Fruit fly (Drosophila melanogaster) whole organism, embryonic: ENCODE measurements around the gene RhoBTB.

Source experiments
- Bteb2 ChIP-seq: fragments of 200-800 bp; sonication (Bioruptor generic); optimal IDR thresholded peaks from 2 replicates; lab custom pipeline; 2016; ENCODE audit warnings: missing biosample characterization, missing genetic modification characterization
- CG11504 ChIP-seq: fragments of 200-800 bp; sonication (Bioruptor generic); optimal IDR thresholded peaks from 3 replicates; lab custom pipeline; 2019; ENCODE audit warnings: missing biosample characterization, mild to moderate bottlenecking, missing genetic modification characterization, moderate library complexity
- CG13894 ChIP-seq: fragments of 200-800 bp; sonication (Bioruptor generic); optimal IDR thresholded peaks from 3 replicates; lab custom pipeline; 2018; ENCODE audit warnings: missing biosample characterization, mild to moderate bottlenecking, missing genetic modification characterization, moderate library complexity
- CG15479 ChIP-seq: fragments of 200-800 bp; sonication (Bioruptor generic); optimal IDR thresholded peaks from 3 replicates; lab custom pipeline; 2019; ENCODE audit warnings: missing biosample characterization, mild to moderate bottlenecking, missing genetic modification characterization, moderate library complexity
- CG1603 ChIP-seq: fragments of 200-800 bp; sonication (Bioruptor generic); optimal IDR thresholded peaks from 2 replicates; lab custom pipeline; 2019; ENCODE audit warnings: missing biosample characterization, mild to moderate bottlenecking, missing genetic modification characterization, moderate library complexity
- CG31388 ChIP-seq: fragments of 200-800 bp; sonication (Bioruptor generic); optimal IDR thresholded peaks from 2 replicates; lab custom pipeline; 2016; ENCODE audit warnings: missing biosample characterization, missing genetic modification characterization
- CG3281 ChIP-seq: fragments of 200-800 bp; sonication (Bioruptor generic); optimal IDR thresholded peaks from 3 replicates; lab custom pipeline; 2017; ENCODE audit warnings: missing biosample characterization, mild to moderate bottlenecking, missing genetic modification characterization
- CG34422 ChIP-seq: fragments of 200-800 bp; sonication (Bioruptor generic); IDR thresholded peaks from 3 replicates; pipeline ENCODE4 v1.3.6; 2022; ENCODE audit warnings: missing biosample characterization, missing genetic modification characterization
- GATAe ChIP-seq: fragments of 200-800 bp; sonication (Bioruptor generic); conservative IDR thresholded peaks from 2 replicates; pipeline ENCODE4 v1.3.6; 2022; ENCODE audit warnings: missing biosample characterization, missing genetic modification characterization
- Xbp1 ChIP-seq: fragments of 200-800 bp; sonication (Bioruptor generic); optimal IDR thresholded peaks from 3 replicates; lab custom pipeline; 2016; ENCODE audit warnings: missing biosample characterization, mild to moderate bottlenecking, missing genetic modification characterization
- ems ChIP-seq: fragments of 200-800 bp; sonication (Bioruptor generic); optimal IDR thresholded peaks from 3 replicates; lab custom pipeline; 2016; ENCODE audit warnings: missing biosample characterization, missing genetic modification characterization
- oc ChIP-seq: fragments of 200-800 bp; sonication (Bioruptor generic); optimal IDR thresholded peaks from 2 replicates; lab custom pipeline; 2018; ENCODE audit warnings: missing biosample characterization, mild to moderate bottlenecking, missing genetic modification characterization, moderate library complexity
- seq ChIP-seq: fragments of 200-800 bp; sonication (Bioruptor generic); IDR thresholded peaks from 2 replicates; pipeline ENCODE4 v1.3.6; 2022; ENCODE audit warnings: missing biosample characterization, missing genetic modification characterization
- shn ChIP-seq: fragments of 200-800 bp; sonication (Bioruptor generic); optimal IDR thresholded peaks from 3 replicates; lab custom pipeline; 2016; ENCODE audit warnings: missing biosample characterization, missing genetic modification characterization

DNA sequence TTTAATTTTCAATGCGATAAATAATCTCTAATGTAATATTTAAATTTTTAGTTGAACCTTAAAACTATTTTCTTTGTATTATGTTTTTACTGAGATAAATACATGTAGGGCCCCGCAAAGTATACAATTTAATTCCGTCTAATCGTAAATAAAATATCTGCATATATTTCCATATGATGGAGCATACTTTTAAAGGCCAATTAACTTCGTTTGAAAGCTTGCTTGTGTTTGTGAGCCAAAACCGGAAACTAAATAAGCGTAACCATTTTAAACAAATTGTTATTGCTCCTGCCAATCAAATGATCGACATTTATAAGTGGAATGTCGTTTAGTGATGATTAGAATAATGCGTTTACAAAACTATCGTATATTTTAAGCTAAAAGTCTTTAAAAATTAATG, 34.7 kb downstream of the RhoBTB start:
- TF ChIP-seq ems (GFP tag; lab: Kevin White, UChicago) (no peak), shn (GFP tag; lab: Kevin White, UChicago) (no peak), oc (tag; lab: Kevin White, UChicago) (no peak), seq (GFP tag; lab: Robert Waterston, UW) (no peak), CG3281 (GFP tag; lab: Kevin White, UChicago) (no peak), CG34422 (GFP tag; lab: Robert Waterston, UW) (no peak), CG31388 (GFP tag; lab: Kevin White, UChicago) (no peak), CG11504 (tag; lab: Kevin White, UChicago) (no peak), Bteb2 (no peak), CG13894 (tag; lab: Kevin White, UChicago) (no peak), CG1603 (tag; lab: Kevin White, UChicago) (no peak), Xbp1 (no peak), CG15479 (GFP tag; lab: Kevin White, UChicago) (no peak), GATAe (GFP tag; lab: Robert Waterston, UW) (no peak)
